Worm (Caenorhabditis elegans) whole organism, L4/young adult: Measurements from ENCODE around the gene Y49F6B.8.
A peak's percentile ranks its signal among the peaks of the same experiment; 100 is the strongest.

Experiments used
- W03F9.2 ChIP-seq: fragments of 150-350 bp; optimal IDR thresholded peaks from 2 replicates; lab custom pipeline; 2014; ENCODE audit warnings: missing biosample characterization, missing genetic modification characterization
- dao-5 ChIP-seq: sonication (generic microtip); optimal IDR thresholded peaks from 2 replicates; lab custom pipeline; 2016; ENCODE audit warnings: missing genotype, missing genetic modification characterization, moderate library complexity, missing compliant biosample characterization
- him-1 ChIP-seq: sonication (generic microtip); optimal IDR thresholded peaks from 2 replicates; lab custom pipeline; 2016; ENCODE audit warnings: missing genotype, missing genetic modification reagents, missing genetic modification characterization, missing compliant biosample characterization

Gene Y49F6B.8

ce11 chrII:3481584-3481983 is at the start of gene Y49F6B.8:
TSS of gene Y49F6B.8 (minus strand) at chrII:3481684.
- TF ChIP-seq him-1 (tag; lab: Kevin White, UChicago) (no peak), W03F9.2 (tag; lab: Kevin White, UChicago) (no peak), dao-5 (tag; lab: Kevin White, UChicago) (no peak)

- TF ChIP-seq dao-5 (tag; lab: Kevin White, UChicago) (no peak), W03F9.2 (tag; lab: Kevin White, UChicago) (no peak), him-1 (tag; lab: Kevin White, UChicago) (no peak)
These were observed 46.8 kb upstream of the Y49F6B.8 start, which contains the start of gene ncs-6 for ce11 chrII:3528256-3528655. TSS of gene ncs-6 (minus strand) at chrII:3528516.

- no peak for TF ChIP-seq him-1 (tag; lab: Kevin White, UChicago)
- TF ChIP-seq dao-5 (tag; lab: Kevin White, UChicago), result no peak
- no peak for TF ChIP-seq W03F9.2 (tag; lab: Kevin White, UChicago)
These were observed 46.0 kb upstream of the Y49F6B.8 start for ce11 chrII:3527460-3527859.

ce11 chrII:3524097-3524496 is 42.6 kb upstream of the Y49F6B.8 start, which contains the start of gene col-72:
TSS of gene col-72 (minus strand) at chrII:3524197.
- TF ChIP-seq him-1 (tag; lab: Kevin White, UChicago) (no peak), W03F9.2 (tag; lab: Kevin White, UChicago) (no peak), dao-5 (tag; lab: Kevin White, UChicago) (no peak)

- TF ChIP-seq W03F9.2 (tag; lab: Kevin White, UChicago), result peak; percentile 10
- TF ChIP-seq him-1 (tag; lab: Kevin White, UChicago), result peak; percentile 51
These were observed 42.1 kb upstream of the Y49F6B.8 start for ce11 chrII:3523547-3523946.

ce11 chrII:3520988-3521850 is 39.7 kb upstream of the Y49F6B.8 start, which contains the start of gene W09G10.9:
TSS of gene W09G10.9 (plus strand) at chrII:3521800.
- TF ChIP-seq dao-5 (tag; lab: Kevin White, UChicago) (no peak), him-1 (tag; lab: Kevin White, UChicago) (no peak), W03F9.2 (tag; lab: Kevin White, UChicago) (no peak)

ce11 chrII:3518961-3519544 is 37.6 kb upstream of the Y49F6B.8 start, which contains the start of gene clec-126:
TSS of gene clec-126 (plus strand) at chrII:3519494.
- TF ChIP-seq dao-5 (tag; lab: Kevin White, UChicago), result peak; percentile 15
- TF ChIP-seq him-1 (tag; lab: Kevin White, UChicago), result peak; percentile 79
- TF ChIP-seq W03F9.2 (tag; lab: Kevin White, UChicago), result peak; percentile 41

DNA sequence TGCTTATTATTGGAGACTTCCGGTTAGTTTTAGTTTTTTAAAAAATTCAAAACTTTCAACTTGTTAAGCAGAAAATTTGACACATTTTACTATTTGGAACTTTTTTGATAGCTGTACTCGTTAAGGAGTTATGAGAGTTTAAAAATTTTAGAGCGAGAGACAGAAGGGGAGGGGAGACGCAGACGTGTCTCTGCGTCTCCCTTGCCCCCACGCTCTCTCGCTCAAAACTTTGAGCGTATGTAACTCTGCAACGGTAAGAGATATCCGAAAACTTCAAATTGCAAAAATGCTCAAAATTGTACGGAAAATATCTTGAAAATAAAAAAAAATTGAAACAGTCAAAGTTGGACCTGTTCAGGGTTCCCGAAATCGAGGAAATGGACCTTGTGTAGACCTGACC is 34.7 kb upstream of the Y49F6B.8 start:
- TF ChIP-seq him-1 (tag; lab: Kevin White, UChicago) (no peak), dao-5 (tag; lab: Kevin White, UChicago) (no peak), W03F9.2 (tag; lab: Kevin White, UChicago) (no peak)

ce11 chrII:3515384-3516053 is 34.0 kb upstream of the Y49F6B.8 start, which contains the start of the genes Y49F6B.14 and clec-125:
TSS of gene Y49F6B.14 (minus strand) at chrII:3515484.
TSS of gene clec-125 (plus strand) at chrII:3516003.
- TF ChIP-seq W03F9.2 (tag; lab: Kevin White, UChicago) (no peak), him-1 (tag; lab: Kevin White, UChicago) (no peak), dao-5 (tag; lab: Kevin White, UChicago) (no peak)

- TF ChIP-seq dao-5 (tag; lab: Kevin White, UChicago), result no peak
- no peak for TF ChIP-seq W03F9.2 (tag; lab: Kevin White, UChicago)
- TF ChIP-seq him-1 (tag; lab: Kevin White, UChicago), result no peak
These were observed 33.1 kb upstream of the Y49F6B.8 start, which contains the start of gene srz-5 for ce11 chrII:3514631-3515030. TSS of gene srz-5 (minus strand) at chrII:3514731.

DNA sequence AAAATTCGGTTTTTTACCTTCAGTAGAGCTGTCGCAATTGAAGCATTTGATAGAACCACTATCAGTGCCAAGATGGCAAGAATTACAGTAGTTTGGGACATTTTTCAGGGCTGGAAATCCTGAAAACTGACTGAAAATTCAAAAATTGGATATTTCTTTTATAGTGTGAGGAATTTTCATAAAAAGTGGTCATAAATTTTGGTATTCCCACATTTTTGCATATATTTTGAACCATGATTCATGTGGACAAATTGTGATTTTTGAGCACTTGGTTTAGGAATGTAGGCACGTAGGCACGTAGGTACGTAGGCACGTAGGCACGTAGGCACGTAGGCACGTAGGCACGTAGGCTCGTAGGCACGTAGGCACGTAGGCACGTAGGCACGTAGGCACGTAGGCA is 30.8 kb upstream of the Y49F6B.8 start, which contains the start of gene Y49F6B.19:
Y49F6B.19 (minus strand) TSS at position 101 of the 400 bp plus-strand sequence.
- TF ChIP-seq W03F9.2 (tag; lab: Kevin White, UChicago) (no peak), him-1 (tag; lab: Kevin White, UChicago) (no peak), dao-5 (tag; lab: Kevin White, UChicago) (no peak)

- TF ChIP-seq dao-5 (tag; lab: Kevin White, UChicago), result no peak
- no peak for TF ChIP-seq him-1 (tag; lab: Kevin White, UChicago)
- TF ChIP-seq W03F9.2 (tag; lab: Kevin White, UChicago), result no peak
These were observed 23.2 kb upstream of the Y49F6B.8 start, which contains the start of gene cyh-1 for ce11 chrII:3504717-3505116. TSS of gene cyh-1 (plus strand) at chrII:3505017.
